Worm (Caenorhabditis elegans): ENCODE data around the gene agl-1.
"Not testable (repeated sequence)": the region's sequence is repeated elsewhere in the genome, so short reads cannot be mapped to it uniquely, and the experiment has no call there.

agl-1 gene

ce11 chrII:14349356-14349923 is 8.5 kb downstream of the agl-1 start, which contains the start of the genes Y54G11A.17, lin-7 and elof-1 (continued):
- peak; percentile 75 for TF ChIP-seq lir-3 (tag; optimal IDR thresholded peaks at IDR 0.05; ENCODE audit: poor library complexity)
- peak; percentile 73 for TF ChIP-seq nhr-90 (tag; optimal IDR thresholded peaks at IDR 0.05; ENCODE audit: poor library complexity)
- peak; percentile 92 for TF ChIP-seq fkh-8 (tag; optimal IDR thresholded peaks at IDR 0.05)
- TF ChIP-seq irx-1 (tag; optimal IDR thresholded peaks at IDR 0.05) = peak; percentile 70
- TF ChIP-seq lin-15B (tag; optimal IDR thresholded peaks at IDR 0.05) = peak; percentile 86
- no peak for TF ChIP-seq sup-37 (GFP tag; optimal IDR thresholded peaks at IDR 0.05)
- TF ChIP-seq dpl-1 (GFP tag; optimal IDR thresholded peaks at IDR 0.05) = peak; percentile 90 to 92 (median 90)
- peak; percentile 85 for TF ChIP-seq xbp-1 (tag; optimal IDR thresholded peaks at IDR 0.05)
- peak; percentile 77 for TF ChIP-seq hpl-2 (GFP tag; optimal IDR thresholded peaks at IDR 0.05)
- peak; percentile 96 for TF ChIP-seq vab-15 (tag; optimal IDR thresholded peaks at IDR 0.05)

- TF ChIP-seq efl-1 (optimal IDR thresholded peaks at IDR 0.05) = peak in 1 of 2 experiments; percentile 14
- not testable (repeated sequence) for TF ChIP-seq efl-1 (GFP tag; optimal IDR thresholded peaks at IDR 0.05 in 1 of 2)
Measured at ce11 chrII:14346243-14346642, 11.7 kb downstream of the agl-1 start, which contains the start of gene Y54G11A.9. Y54G11A.9 (minus strand) TSS chrII:14346438.

DNA sequence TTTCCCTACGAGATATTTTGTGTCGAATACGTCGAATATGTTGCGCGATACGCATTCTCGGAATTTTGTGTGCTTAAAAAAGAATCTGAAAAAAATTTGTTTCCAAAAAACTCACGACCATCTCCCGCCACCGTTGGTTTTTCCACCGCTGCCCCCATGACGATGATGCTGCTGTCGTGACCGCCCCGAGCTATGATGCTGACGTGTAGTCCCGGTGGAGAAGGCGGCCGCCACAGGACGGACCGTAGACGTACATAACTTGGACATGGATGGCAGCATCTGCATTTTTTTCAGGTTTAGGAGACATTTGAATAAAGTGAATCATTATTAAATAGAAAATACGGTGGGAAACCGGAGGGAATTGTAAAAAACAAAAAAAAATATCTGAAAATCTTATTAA is 13.7 kb downstream of the agl-1 start, which contains the start of gene ddl-3:
Gene ddl-3, minus strand, starts transcription at position 289 of the 400 bp plus-strand sequence.
- TF ChIP-seq lin-39 (tag; optimal IDR thresholded peaks at IDR 0.05); ceh-88 (GFP tag; IDR thresholded peaks at IDR 0.05); ceh-8 (GFP tag; optimal IDR thresholded peaks at IDR 0.05): not testable (repeated sequence)

- TF ChIP-seq F16B12.6 (tag; optimal IDR thresholded peaks at IDR 0.05) (peak; percentile 16), efl-1 (optimal IDR thresholded peaks at IDR 0.05) (peak in 1 of 2 experiments; percentile 18), efl-1 (GFP tag; optimal IDR thresholded peaks at IDR 0.05 in 1 of 2) (peak in 1 of 2 experiments; percentile 18), skn-1 (tag; optimal IDR thresholded peaks at IDR 0.05) (no peak), dpl-1 (GFP tag; optimal IDR thresholded peaks at IDR 0.05) (peak in 1 of 3 experiments; percentile 22), ceh-8 (GFP tag; optimal IDR thresholded peaks at IDR 0.05) (peak; percentile 36), hlh-4 (tag; optimal IDR thresholded peaks at IDR 0.05) (no peak)
Measured at ce11 chrII:14321225-14321624, 36.7 kb downstream of the agl-1 start.

DNA sequence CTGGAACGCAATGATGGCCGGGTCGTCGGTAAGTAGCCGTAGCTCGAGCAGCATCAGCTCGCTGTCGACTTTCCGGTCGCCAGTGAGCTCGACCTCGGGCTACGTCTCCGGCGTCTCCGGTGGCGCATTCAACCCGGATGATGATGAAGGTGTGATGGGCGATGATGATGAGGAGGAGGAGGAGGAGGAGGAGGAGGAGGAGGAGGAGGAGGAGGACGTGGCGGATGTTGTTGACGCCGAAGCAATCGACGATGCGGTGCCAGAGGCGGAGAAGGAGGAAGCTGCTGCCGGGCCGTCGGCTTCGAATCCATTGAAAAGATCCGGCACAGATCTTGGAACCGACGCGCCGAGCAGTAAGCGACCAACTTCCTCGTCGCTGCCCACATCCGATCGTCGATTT is 38.7 kb downstream of the agl-1 start:
- no peak for TF ChIP-seq nhr-71 (tag; optimal IDR thresholded peaks at IDR 0.05)
- TF ChIP-seq ceh-8 (GFP tag; optimal IDR thresholded peaks at IDR 0.05) = peak; percentile 48

DNA sequence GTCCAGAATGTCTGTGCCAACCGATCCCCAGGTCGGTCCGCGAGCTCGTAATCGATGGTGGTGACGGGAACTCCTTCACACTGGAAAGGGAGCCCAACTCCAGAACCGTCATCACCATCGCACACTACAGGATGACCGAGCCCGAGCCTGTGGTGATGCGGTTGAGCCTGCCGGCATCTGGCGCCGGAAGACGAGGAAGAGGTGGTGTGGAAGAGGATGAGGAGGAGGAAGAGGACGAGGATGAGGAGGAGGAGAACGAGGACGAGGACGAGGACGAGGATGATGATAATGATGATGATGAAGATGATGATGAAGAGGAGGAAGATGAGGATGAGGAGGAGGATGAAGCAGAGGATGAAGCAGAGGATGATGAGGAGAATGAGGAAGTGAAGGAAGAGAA is 39.9 kb downstream of the agl-1 start, which contains the start of gene Y54G11A.14:
Gene Y54G11A.14, plus strand, starts transcription at position 132 of the 400 bp plus-strand sequence.
- TF ChIP-seq nhr-12 (tag; optimal IDR thresholded peaks at IDR 0.05) (no peak), fkh-4 (tag; optimal IDR thresholded peaks at IDR 0.05; ENCODE audit: borderline replicate concordance) (no peak), zip-4 (GFP tag; optimal IDR thresholded peaks at IDR 0.05) (no peak), hlh-4 (tag; optimal IDR thresholded peaks at IDR 0.05) (no peak), elt-3 (tag; optimal IDR thresholded peaks at IDR 0.05) (no peak), lin-15B (tag; optimal IDR thresholded peaks at IDR 0.05) (no peak), ceh-90 (tag; optimal IDR thresholded peaks at IDR 0.05) (no peak), fkh-8 (tag; optimal IDR thresholded peaks at IDR 0.05) (no peak), tbx-2 (tag; optimal IDR thresholded peaks at IDR 0.05) (no peak), ces-1 (GFP tag; optimal IDR thresholded peaks at IDR 0.05) (no peak), nhr-84 (tag; optimal IDR thresholded peaks at IDR 0.05) (no peak), unc-30 (tag; optimal IDR thresholded peaks at IDR 0.05) (no peak), nhr-28 (tag; optimal IDR thresholded peaks at IDR 0.05) (no peak), ztf-4 (tag; optimal IDR thresholded peaks at IDR 0.05) (no peak)

Measured in whole organism, L1 larva.